In genomic region chr2L:3645339-3645738, dm6 we compare ENCODE assay signal across 2 fruit fly cellular contexts.
TF ChIP-seq lines count a peak whose summit lies in the region.

No protein-coding gene starts in this region.

TF ChIP-seq in whole organism, prepupa, 60 proteins besides CTCF, POLR2A, EP300 and RAD21:
- TF ChIP-seq CG6808 (GFP tag; optimal IDR thresholded peaks at IDR 0.05; lab: Kevin White, UChicago) (no peak), Lpt (GFP tag; optimal IDR thresholded peaks at IDR 0.05; lab: Kevin White, UChicago) (no peak), net (GFP tag; optimal IDR thresholded peaks at IDR 0.05; lab: Kevin White, UChicago) (peak; percentile 23), CG8319 (GFP tag; optimal IDR thresholded peaks at IDR 0.05; lab: Kevin White, UChicago) (no peak), CG6163 (GFP tag; IDR thresholded peaks at IDR 0.05; lab: Robert Waterston, UW) (peak; percentile 47; the same call in 1 of the 3 replicates), CG11762 (GFP tag; optimal IDR thresholded peaks at IDR 0.05; lab: Kevin White, UChicago; ENCODE audit: insufficient read depth) (no peak), CG6276 (GFP tag; optimal IDR thresholded peaks at IDR 0.05; lab: Kevin White, UChicago) (peak; percentile 47), Hr38 (GFP tag; optimal IDR thresholded peaks at IDR 0.05; lab: Kevin White, UChicago) (no peak), cyc (GFP tag; optimal IDR thresholded peaks at IDR 0.05; lab: Kevin White, UChicago) (no peak), fkh (GFP tag; optimal IDR thresholded peaks at IDR 0.05; lab: Kevin White, UChicago) (no peak), CG3919 (GFP tag; optimal IDR thresholded peaks at IDR 0.05; lab: Kevin White, UChicago) (peak; percentile 34), Hr39 (GFP tag; optimal IDR thresholded peaks at IDR 0.05; lab: Kevin White, UChicago) (no peak), CG32006 (GFP tag; optimal IDR thresholded peaks at IDR 0.05; lab: Kevin White, UChicago) (peak; percentile 47), CG8119 (GFP tag; IDR thresholded peaks at IDR 0.05; lab: Robert Waterston, UW) (peak; percentile 22; the same call in 1 of the 3 replicates), Blimp-1 (GFP tag; optimal IDR thresholded peaks at IDR 0.05; lab: Kevin White, UChicago) (no peak), Eip78C (GFP tag; lab: Kevin White, UChicago) (peak; percentile 36), Gug (GFP tag; IDR thresholded peaks at IDR 0.05; lab: Robert Waterston, UW) (peak; percentile 56), eg (GFP tag; IDR thresholded peaks at IDR 0.05; lab: Robert Waterston, UW) (0 out of 3 replicates have a peak, but pooled peaks have one; percentile 40), CG10631 (GFP tag; optimal IDR thresholded peaks at IDR 0.05; lab: Kevin White, UChicago) (peak; percentile 15), salr (GFP tag; optimal IDR thresholded peaks at IDR 0.05; lab: Kevin White, UChicago) (no peak), Eip75B (GFP tag; optimal IDR thresholded peaks at IDR 0.05; lab: Kevin White, UChicago) (no peak), fd59A (GFP tag; optimal IDR thresholded peaks at IDR 0.05; lab: Kevin White, UChicago) (no peak), lz (GFP tag; optimal IDR thresholded peaks at IDR 0.05; lab: Kevin White, UChicago) (no peak), CG34406 (GFP tag; optimal IDR thresholded peaks at IDR 0.05; lab: Kevin White, UChicago) (no peak), CG15336 (GFP tag; IDR thresholded peaks at IDR 0.05; lab: Robert Waterston, UW) (peak; percentile 60), Hr4 (GFP tag; optimal IDR thresholded peaks at IDR 0.05; lab: Kevin White, UChicago) (peak; percentile 14)

TF ChIP-seq in whole organism, pupa, 21 proteins besides CTCF, POLR2A, EP300 and RAD21:
- peak; percentile 49; the same call in 1 of the 3 replicates for TF ChIP-seq fd96Ca (GFP tag; IDR thresholded peaks at IDR 0.05; lab: Robert Waterston, UW)
- TF ChIP-seq CG34367 (tag; optimal IDR thresholded peaks at IDR 0.05; lab: Kevin White, UChicago): no peak
- TF ChIP-seq CG4496 (GFP tag; IDR thresholded peaks at IDR 0.05; lab: Robert Waterston, UW): peak; percentile 49; the same call in 1 of the 3 replicates
- TF ChIP-seq EcR (GFP tag; optimal IDR thresholded peaks at IDR 0.05; lab: Kevin White, UChicago): no peak
- no peak for TF ChIP-seq CG12605 (GFP tag; IDR thresholded peaks at IDR 0.05; lab: Robert Waterston, UW)
- peak; percentile 49 for TF ChIP-seq Ets98B (GFP tag; IDR thresholded peaks at IDR 0.05; lab: Robert Waterston, UW)
- no peak for TF ChIP-seq gl (tag; optimal IDR thresholded peaks at IDR 0.05; lab: Kevin White, UChicago)
- TF ChIP-seq CG17806 (tag; optimal IDR thresholded peaks at IDR 0.05; lab: Kevin White, UChicago): peak; percentile 19
- TF ChIP-seq D1 (tag; optimal IDR thresholded peaks at IDR 0.05; lab: Kevin White, UChicago): no peak
- TF ChIP-seq Snoo (tag; optimal IDR thresholded peaks at IDR 0.05; lab: Kevin White, UChicago): no peak
- no peak for TF ChIP-seq CG8159 (tag; optimal IDR thresholded peaks at IDR 0.05; lab: Kevin White, UChicago)
- peak; percentile 47 for TF ChIP-seq Pif1A (GFP tag; optimal IDR thresholded peaks at IDR 0.05; lab: Kevin White, UChicago)
- no peak for TF ChIP-seq CG32121 (GFP tag; IDR thresholded peaks at IDR 0.05; lab: Robert Waterston, UW)
- TF ChIP-seq CG15710 (tag; optimal IDR thresholded peaks at IDR 0.05; lab: Kevin White, UChicago): no peak
- no peak for TF ChIP-seq CG10348 (GFP tag; IDR thresholded peaks at IDR 0.05; lab: Robert Waterston, UW)
- TF ChIP-seq CG14655 (GFP tag; optimal IDR thresholded peaks at IDR 0.05; lab: Kevin White, UChicago): peak; percentile 71
- TF ChIP-seq rn (GFP tag; IDR thresholded peaks at IDR 0.05; lab: Robert Waterston, UW): no peak
- TF ChIP-seq Pif1B (GFP tag; optimal IDR thresholded peaks at IDR 0.05; lab: Kevin White, UChicago): peak; percentile 22
- TF ChIP-seq CG9948 (tag; optimal IDR thresholded peaks at IDR 0.05; lab: Kevin White, UChicago): peak; percentile 18
- no peak for TF ChIP-seq CG13204 (GFP tag; optimal IDR thresholded peaks at IDR 0.05; lab: Kevin White, UChicago)
- TF ChIP-seq CG8301 (tag; optimal IDR thresholded peaks at IDR 0.05; lab: Kevin White, UChicago): peak; percentile 73
